Fruit fly (Drosophila melanogaster): Measurements from ENCODE around the gene CG3698.

Gene CG3698

dm6 chr3L:20771001-20771890 is 26.9 kb downstream of the CG3698 start, which contains the start of the genes CG4042 and Pitslre (continued):
- no peak for TF ChIP-seq CG15073 (GFP tag; optimal IDR thresholded peaks at IDR 0.05)
- TF ChIP-seq CG15601 (tag; optimal IDR thresholded peaks at IDR 0.05) = no peak
- no peak for TF ChIP-seq oc (tag; optimal IDR thresholded peaks at IDR 0.05)
- TF ChIP-seq CG10959 (GFP tag; IDR thresholded peaks at IDR 0.05) = no peak
- TF ChIP-seq p53 (GFP tag; optimal IDR thresholded peaks at IDR 0.05) = no peak
- TF ChIP-seq E2f2 (GFP tag; IDR thresholded peaks at IDR 0.05) = no peak
- TF ChIP-seq CoRest (tag; optimal IDR thresholded peaks at IDR 0.05) = peak; percentile 26
- no peak for TF ChIP-seq Nf-YA (GFP tag; IDR thresholded peaks at IDR 0.05)
- TF ChIP-seq Tbp (GFP tag; optimal IDR thresholded peaks at IDR 0.05) = no peak
- no peak for TF ChIP-seq zfh2 (GFP tag; optimal IDR thresholded peaks at IDR 0.05)
- TF ChIP-seq Mrtf (GFP tag; IDR thresholded peaks at IDR 0.05) = no peak
- no peak for TF ChIP-seq CG6765 (GFP tag; optimal IDR thresholded peaks at IDR 0.05)
- TF ChIP-seq dmrt11E (tag; optimal IDR thresholded peaks at IDR 0.05) = peak; percentile 18
- TF ChIP-seq inv (GFP tag; IDR thresholded peaks at IDR 0.05; ENCODE audit: partially characterized antibody) = peak; percentile 63
- TF ChIP-seq Oli (tag; optimal IDR thresholded peaks at IDR 0.05) = peak; percentile 28
- no peak for TF ChIP-seq CHES-1-like (GFP tag; optimal IDR thresholded peaks at IDR 0.05)
- peak; percentile 21; the same call in 1 of the 2 replicates for TF ChIP-seq ato (GFP tag; IDR thresholded peaks at IDR 0.05; ENCODE audit: partially characterized antibody)
- TF ChIP-seq Atf3 (GFP tag; optimal IDR thresholded peaks at IDR 0.05) = no peak
- no peak for TF ChIP-seq cad (GFP tag; optimal IDR thresholded peaks at IDR 0.05)
- no peak for TF ChIP-seq CG2202 (tag; optimal IDR thresholded peaks at IDR 0.05)
- TF ChIP-seq CG15269 (tag; optimal IDR thresholded peaks at IDR 0.05) = peak; percentile 34
- TF ChIP-seq CG8290 (GFP tag; optimal IDR thresholded peaks at IDR 0.05) = peak; percentile 14
- peak in 1 of 2 experiments; percentile 28 for TF ChIP-seq CG8290 (tag; optimal IDR thresholded peaks at IDR 0.05)
- no peak for TF ChIP-seq tll (GFP tag; optimal IDR thresholded peaks at IDR 0.05)
- TF ChIP-seq CG10654 (GFP tag; optimal IDR thresholded peaks at IDR 0.05) = peak; percentile 55
- TF ChIP-seq nau (GFP tag; optimal IDR thresholded peaks at IDR 0.05) = no peak
- TF ChIP-seq pho (GFP tag; optimal IDR thresholded peaks at IDR 0.05) = no peak
- no peak for TF ChIP-seq CG1792 (GFP tag; optimal IDR thresholded peaks at IDR 0.05)
- TF ChIP-seq trh (GFP tag; optimal IDR thresholded peaks at IDR 0.05) = no peak
- peak; percentile 46 for TF ChIP-seq az2 (GFP tag; optimal IDR thresholded peaks at IDR 0.05)
- no peak for TF ChIP-seq Optix (GFP tag; IDR thresholded peaks at IDR 0.05)
- TF ChIP-seq CG10431 (GFP tag; optimal IDR thresholded peaks at IDR 0.05) = peak; percentile 7
- TF ChIP-seq CG4617 (GFP tag; optimal IDR thresholded peaks at IDR 0.05; ENCODE audit: borderline replicate concordance) = peak; percentile 56
- no peak for TF ChIP-seq Lpt (GFP tag; optimal IDR thresholded peaks at IDR 0.05)
- TF ChIP-seq h (optimal IDR thresholded peaks at IDR 0.05) = no peak
- TF ChIP-seq CG12104 (GFP tag; optimal IDR thresholded peaks at IDR 0.05) = peak; percentile 38
- TF ChIP-seq CG1233 (GFP tag; optimal IDR thresholded peaks at IDR 0.05) = no peak
- no peak for TF ChIP-seq ci (GFP tag; IDR thresholded peaks at IDR 0.05)

DNA sequence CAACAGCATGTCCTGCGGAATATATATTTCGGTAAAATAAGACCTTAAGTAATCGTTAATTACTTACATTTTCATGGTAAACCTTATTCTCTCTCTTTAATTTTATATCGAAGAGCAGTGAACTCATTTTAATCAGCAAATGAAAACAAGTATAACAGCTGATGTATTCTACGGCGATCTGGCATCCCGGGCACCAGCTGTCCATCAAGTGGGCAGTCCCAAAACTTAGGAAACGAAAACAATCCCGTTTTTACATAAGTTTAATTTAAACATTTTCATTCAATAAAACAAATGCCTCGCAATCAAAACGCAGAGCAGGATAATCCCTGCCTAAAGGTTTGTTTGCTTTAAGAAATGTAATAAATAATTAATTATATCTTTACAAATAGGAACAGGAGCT is 28.8 kb downstream of the CG3698 start, which contains the start of the genes CG4074 and CG4186:
Gene CG4074 (minus strand): TSS at position 151 of the 400 bp plus-strand sequence.
Gene CG4186 (plus strand): TSS at position 237 of the 400 bp plus-strand sequence.
- no peak for TF ChIP-seq CG14014 (GFP tag; IDR thresholded peaks at IDR 0.05)
- TF ChIP-seq Aef1 (GFP tag; IDR thresholded peaks at IDR 0.05) = no peak
- no peak for TF ChIP-seq CG42726 (GFP tag; IDR thresholded peaks at IDR 0.05; ENCODE audit: partially characterized antibody)
- TF ChIP-seq Dll (GFP tag; IDR thresholded peaks at IDR 0.05; ENCODE audit: partially characterized antibody) = peak; percentile 13; the same call in 1 of the 4 replicates
- TF ChIP-seq CG15011 (GFP tag; optimal IDR thresholded peaks at IDR 0.05) = no peak
- TF ChIP-seq CG18599 (GFP tag; optimal IDR thresholded peaks at IDR 0.05) = no peak
- no peak for TF ChIP-seq CG2199 (GFP tag; IDR thresholded peaks at IDR 0.05)
- no peak for TF ChIP-seq sqz (GFP tag; optimal IDR thresholded peaks at IDR 0.05)
- no peak for TF ChIP-seq aop (GFP tag; IDR thresholded peaks at IDR 0.05)
- TF ChIP-seq Dref (GFP tag; IDR thresholded peaks at IDR 0.05) = no peak; the same call in 1 of the 2 replicates
- TF ChIP-seq stwl (tag; optimal IDR thresholded peaks at IDR 0.05) = peak; percentile 89
- TF ChIP-seq CG32772 (GFP tag; IDR thresholded peaks at IDR 0.05) = no peak
- peak in 1 of 2 experiments; percentile 95 for TF ChIP-seq Pdp1 (GFP tag; optimal IDR thresholded peaks at IDR 0.05)
- TF ChIP-seq wek (GFP tag; optimal IDR thresholded peaks at IDR 0.05) = no peak

Data from whole organism, embryonic.